Worm (Caenorhabditis elegans) whole organism, young adult: Measurements from ENCODE around the gene R05G9.1.

Experiments used
- B0019.2 ChIP-seq: fragments of 200-800 bp; sonication (Bioruptor generic); conservative IDR thresholded peaks from 2 replicates; pipeline ENCODE4 v1.3.6; 2022; ENCODE audit warnings: missing genetic modification reagents, missing genetic modification characterization, missing compliant biosample characterization
- B0336.3 ChIP-seq: fragments of 200-800 bp; sonication (Bioruptor generic); IDR thresholded peaks from 2 replicates; pipeline ENCODE4 v1.3.6; 2022; ENCODE audit warnings: missing genetic modification characterization, missing compliant biosample characterization
- C06A6.2 ChIP-seq: fragments of 200-800 bp; sonication (Bioruptor generic); conservative IDR thresholded peaks from 2 replicates; pipeline ENCODE4 v1.3.6; 2022; ENCODE audit warnings: missing genetic modification characterization, missing compliant biosample characterization
- C17E4.6 ChIP-seq: fragments of 200-800 bp; sonication (Bioruptor generic); IDR thresholded peaks from 2 replicates; pipeline ENCODE4 v1.3.6; 2022; ENCODE audit warnings: missing genetic modification reagents, missing genetic modification characterization, missing compliant biosample characterization
- F22D6.2 ChIP-seq: sonication (generic microtip); optimal IDR thresholded peaks from 2 replicates; lab custom pipeline; 2016; ENCODE audit warnings: mild to moderate bottlenecking, missing genetic modification characterization, missing compliant biosample characterization
- F23B12.7 ChIP-seq: sonication (generic microtip); optimal IDR thresholded peaks from 2 replicates; lab custom pipeline; 2017; ENCODE audit warnings: missing genetic modification characterization, mild to moderate bottlenecking, missing compliant biosample characterization, antibody characterized with exemption, moderate library complexity; ENCODE audit not compliant: insufficient read depth
- F37B4.10 ChIP-seq: fragments of 200-800 bp; sonication (Bioruptor generic); IDR thresholded peaks from 2 replicates; pipeline ENCODE4 v1.3.6; 2022; ENCODE audit warnings: missing genetic modification characterization, missing compliant biosample characterization
- F39B2.1 ChIP-seq: fragments of 200-800 bp; sonication (Bioruptor generic); IDR thresholded peaks from 2 replicates; pipeline ENCODE4 v1.3.6; 2022; ENCODE audit warnings: missing genetic modification reagents, missing genetic modification characterization, missing compliant biosample characterization
- F49E8.2 ChIP-seq: sonication (generic microtip); optimal IDR thresholded peaks from 3 replicates; lab custom pipeline; 2017; ENCODE audit warnings: missing genetic modification characterization, mild to moderate bottlenecking, missing compliant biosample characterization, antibody characterized with exemption, moderate library complexity; ENCODE audit not compliant: insufficient read depth
- F52B5.7 ChIP-seq: sonication (generic microtip); optimal IDR thresholded peaks from 2 replicates; lab custom pipeline; 2016; ENCODE audit warnings: mild to moderate bottlenecking, missing genetic modification characterization, missing compliant biosample characterization
- F57A8.1 ChIP-seq: fragments of 200-800 bp; sonication (Bioruptor generic); optimal IDR thresholded peaks from 2 replicates; lab custom pipeline; 2018; ENCODE audit warnings: mild to moderate bottlenecking, missing genetic modification characterization, moderate library complexity, missing compliant biosample characterization
- T26A5.8 ChIP-seq: sonication (generic microtip); optimal IDR thresholded peaks from 2 replicates; lab custom pipeline; 2016; ENCODE audit warnings: missing genetic modification characterization, missing compliant biosample characterization
- Y53F4B.3 ChIP-seq: fragments of 200-800 bp; sonication (Bioruptor generic); IDR thresholded peaks from 2 replicates; pipeline ENCODE4 v1.3.6; 2022; ENCODE audit warnings: missing genetic modification reagents, missing genetic modification characterization, missing compliant biosample characterization
- Y53G8AR.9 ChIP-seq: fragments of 200-800 bp; sonication (Bioruptor generic); conservative IDR thresholded peaks from 2 replicates; pipeline ENCODE4 v1.3.6; 2022; ENCODE audit warnings: missing genetic modification reagents, missing genetic modification characterization, missing compliant biosample characterization
- Y56A3A.18 ChIP-seq: fragments of 200-800 bp; sonication (Bioruptor generic); IDR thresholded peaks from 2 replicates; pipeline ENCODE4 v1.3.6; 2022; ENCODE audit warnings: missing genetic modification reagents, missing genetic modification characterization, missing compliant biosample characterization
- Y67H2A.10 ChIP-seq: fragments of 200-800 bp; sonication (Bioruptor generic); conservative IDR thresholded peaks from 2 replicates; pipeline ENCODE4 v1.3.6; 2022; ENCODE audit warnings: missing genetic modification reagents, missing genetic modification characterization, missing compliant biosample characterization
- ZK185.1 ChIP-seq: sonication (generic microtip); optimal IDR thresholded peaks from 2 replicates; lab custom pipeline; 2016; ENCODE audit warnings: mild to moderate bottlenecking, missing genetic modification characterization, missing compliant biosample characterization; ENCODE audit not compliant: poor library complexity, severe bottlenecking
- akir-1 ChIP-seq: fragments of 200-800 bp; sonication (Bioruptor generic); optimal IDR thresholded peaks from 2 replicates; lab custom pipeline; 2018; ENCODE audit warnings: mild to moderate bottlenecking, missing genetic modification characterization, moderate library complexity, missing compliant biosample characterization
- aptf-3 ChIP-seq: fragments of 200-800 bp; sonication (Bioruptor generic); IDR thresholded peaks from 2 replicates; pipeline ENCODE4 v1.3.6; 2022; ENCODE audit warnings: missing genetic modification characterization, missing compliant biosample characterization
- atf-7 ChIP-seq: sonication (generic microtip); optimal IDR thresholded peaks from 2 replicates; lab custom pipeline; 2017; ENCODE audit warnings: mild to moderate bottlenecking, missing genetic modification characterization, missing compliant biosample characterization
- athp-1 ChIP-seq: sonication (generic microtip); optimal IDR thresholded peaks from 2 replicates; lab custom pipeline; 2017; ENCODE audit warnings: mild to moderate bottlenecking, missing genetic modification characterization, missing compliant biosample characterization
- bed-1 ChIP-seq: fragments of 200-800 bp; sonication (Bioruptor generic); IDR thresholded peaks from 2 replicates; pipeline ENCODE4 v1.3.6; 2022; ENCODE audit warnings: missing genetic modification reagents, missing genetic modification characterization, missing compliant biosample characterization
- bed-2 ChIP-seq: fragments of 200-800 bp; sonication (Bioruptor generic); IDR thresholded peaks from 2 replicates; pipeline ENCODE4 v1.3.6; 2022; ENCODE audit warnings: missing genetic modification reagents, missing genetic modification characterization, missing compliant biosample characterization
- cebp-2 ChIP-seq: fragments of 200-800 bp; sonication (Bioruptor generic); IDR thresholded peaks from 2 replicates; pipeline ENCODE4 v1.3.6; 2022; ENCODE audit warnings: missing genetic modification characterization, missing compliant biosample characterization
- ceh-58 ChIP-seq: fragments of 200-800 bp; sonication (Bioruptor generic); IDR thresholded peaks from 2 replicates; pipeline ENCODE4 v1.3.6; 2022; ENCODE audit warnings: missing genetic modification characterization, missing compliant biosample characterization
- die-1 ChIP-seq: sonication (generic microtip); optimal IDR thresholded peaks from 2 replicates; lab custom pipeline; 2016; ENCODE audit warnings: missing genotype, mild to moderate bottlenecking, missing genetic modification characterization, missing compliant biosample characterization
- dox-1 ChIP-seq: fragments of 200-800 bp; sonication (Bioruptor generic); IDR thresholded peaks from 2 replicates; pipeline ENCODE4 v1.3.6; 2022; ENCODE audit warnings: missing genetic modification reagents, missing genetic modification characterization, missing compliant biosample characterization
- egrh-3 ChIP-seq: fragments of 200-800 bp; sonication (Bioruptor generic); IDR thresholded peaks from 2 replicates; pipeline ENCODE4 v1.3.6; 2022; ENCODE audit warnings: missing genetic modification reagents, missing genetic modification characterization, missing compliant biosample characterization
- fkh-3 ChIP-seq: sonication (generic microtip); optimal IDR thresholded peaks from 2 replicates; lab custom pipeline; 2016; ENCODE audit warnings: mild to moderate bottlenecking, missing genetic modification characterization, missing compliant biosample characterization
- hlh-26 ChIP-seq: fragments of 200-800 bp; sonication (Bioruptor generic); conservative IDR thresholded peaks from 2 replicates; pipeline ENCODE4 v1.3.6; 2022; ENCODE audit warnings: missing genetic modification reagents, missing genetic modification characterization, missing compliant biosample characterization
- hmg-1.2 ChIP-seq: fragments of 200-800 bp; sonication (Bioruptor generic); IDR thresholded peaks from 2 replicates; pipeline ENCODE4 v1.3.6; 2022; ENCODE audit warnings: missing genetic modification reagents, missing genetic modification characterization, missing compliant biosample characterization
- hrde-1 ChIP-seq: sonication (generic microtip); optimal IDR thresholded peaks from 2 replicates; lab custom pipeline; 2016; ENCODE audit warnings: missing genetic modification characterization, mild to moderate bottlenecking, missing compliant biosample characterization, moderate library complexity, missing genotype, missing genetic modification reagents, borderline replicate concordance
- let-526 ChIP-seq: fragments of 200-800 bp; sonication (Bioruptor generic); IDR thresholded peaks from 2 replicates; pipeline ENCODE4 v1.3.6; 2022; ENCODE audit warnings: missing genetic modification reagents, missing genetic modification characterization, missing compliant biosample characterization
- lin-54 ChIP-seq: fragments of 200-800 bp; sonication (Bioruptor generic); optimal IDR thresholded peaks from 2 replicates; lab custom pipeline; 2018; ENCODE audit warnings: mild to moderate bottlenecking, missing genetic modification characterization, missing compliant biosample characterization
- madf-6 ChIP-seq: fragments of 200-800 bp; sonication (Bioruptor generic); IDR thresholded peaks from 2 replicates; pipeline ENCODE4 v1.3.6; 2022; ENCODE audit warnings: missing genetic modification reagents, missing genetic modification characterization, missing compliant biosample characterization
- madf-8 ChIP-seq: fragments of 200-800 bp; sonication (Bioruptor generic); conservative IDR thresholded peaks from 2 replicates; pipeline ENCODE4 v1.3.6; 2022; ENCODE audit warnings: missing genetic modification reagents, missing genetic modification characterization, missing compliant biosample characterization
- mxl-1 ChIP-seq: sonication (generic microtip); optimal IDR thresholded peaks from 2 replicates; lab custom pipeline; 2016; ENCODE audit warnings: missing genetic modification characterization, missing compliant biosample characterization
- nhr-179 ChIP-seq: sonication (generic microtip); optimal IDR thresholded peaks from 2 replicates; lab custom pipeline; 2016; ENCODE audit warnings: mild to moderate bottlenecking, missing genetic modification characterization, missing compliant biosample characterization
- pbrm-1 ChIP-seq: fragments of 200-800 bp; sonication (Bioruptor generic); IDR thresholded peaks from 2 replicates; pipeline ENCODE4 v1.3.6; 2022; ENCODE audit warnings: missing genetic modification reagents, missing genetic modification characterization, missing compliant biosample characterization
- pha-4 ChIP-seq: fragments of 150-350 bp; sonication (generic microtip); optimal IDR thresholded peaks from 2 replicates; lab custom pipeline; 2014; ENCODE audit warnings: missing biosample characterization, missing genetic modification reagents, missing genetic modification characterization
- rec-8 ChIP-seq, 2 experiments: sonication (generic microtip); optimal IDR thresholded peaks; 2 replicates each; lab custom pipeline; 2016; ENCODE audit warnings: mild to moderate bottlenecking in 2 of 2, missing genetic modification characterization in 2 of 2, missing genetic modification reagents in 2 of 2, missing genotype in 2 of 2, missing biosample characterization in 1 of 2, missing compliant biosample characterization in 1 of 2, moderate library complexity in 1 of 2
- sptf-2 ChIP-seq: fragments of 200-800 bp; sonication (Bioruptor generic); optimal IDR thresholded peaks from 2 replicates; lab custom pipeline; 2018; ENCODE audit warnings: mild to moderate bottlenecking, missing genetic modification characterization, missing compliant biosample characterization
- tbx-9 ChIP-seq: sonication (generic microtip); optimal IDR thresholded peaks from 2 replicates; lab custom pipeline; 2016; ENCODE audit warnings: borderline replicate concordance, missing genetic modification characterization, inconsistent platforms, missing compliant biosample characterization
- tlf-1 ChIP-seq: fragments of 200-800 bp; sonication (Bioruptor generic); optimal IDR thresholded peaks from 2 replicates; lab custom pipeline; 2018; ENCODE audit warnings: mild to moderate bottlenecking, missing genetic modification characterization, missing compliant biosample characterization
- zfh-2 ChIP-seq: fragments of 200-800 bp; sonication (Bioruptor generic); conservative IDR thresholded peaks from 2 replicates; pipeline ENCODE4 v1.3.6; 2022; ENCODE audit warnings: missing genetic modification reagents, missing genetic modification characterization, missing compliant biosample characterization
- ztf-25 ChIP-seq: fragments of 200-800 bp; sonication (Bioruptor generic); IDR thresholded peaks from 2 replicates; pipeline ENCODE4 v1.3.6; 2022; ENCODE audit warnings: missing genetic modification reagents, missing genetic modification characterization, missing compliant biosample characterization
- ztf-3 ChIP-seq: fragments of 200-800 bp; sonication (Bioruptor generic); optimal IDR thresholded peaks from 2 replicates; lab custom pipeline; 2018; ENCODE audit warnings: mild to moderate bottlenecking, missing genetic modification characterization, missing compliant biosample characterization

Gene R05G9.1

ce11 chrII:6516276-6516675 is 13.3 kb downstream of the R05G9.1 start, which contains the start of gene C56E6.7:
C56E6.7 (plus strand) TSS chrII:6516576.
- TF ChIP-seq sptf-2 (GFP tag; lab: Kevin White, UChicago) (no peak), Y67H2A.10 (GFP tag; lab: Robert Waterston, UW) (no peak), die-1 (tag; lab: Kevin White, UChicago) (no peak), madf-8 (GFP tag; lab: Robert Waterston, UW) (no peak)

ce11 chrII:6519703-6520102 is 16.7 kb downstream of the R05G9.1 start:
- TF ChIP-seq Y53G8AR.9 (GFP tag; lab: Robert Waterston, UW), result no peak
- TF ChIP-seq madf-8 (GFP tag; lab: Robert Waterston, UW), result peak; percentile 85
- TF ChIP-seq tbx-9 (tag; lab: Kevin White, UChicago), result no peak
- TF ChIP-seq bed-1 (GFP tag; lab: Robert Waterston, UW), result no peak
- no peak for TF ChIP-seq C17E4.6 (GFP tag; lab: Robert Waterston, UW)
- TF ChIP-seq akir-1 (GFP tag; lab: Kevin White, UChicago), result no peak
- no peak for TF ChIP-seq mxl-1 (tag; lab: Kevin White, UChicago)
- no peak for TF ChIP-seq cebp-2
- TF ChIP-seq dox-1 (GFP tag; lab: Robert Waterston, UW), result no peak
- no peak for TF ChIP-seq pbrm-1 (GFP tag; lab: Robert Waterston, UW)
- no peak for TF ChIP-seq ztf-3
- no peak for TF ChIP-seq ztf-25
- no peak for TF ChIP-seq aptf-3 (GFP tag; lab: Robert Waterston, UW)
- TF ChIP-seq hrde-1 (tag; lab: Kevin White, UChicago), result no peak
- no peak for TF ChIP-seq F37B4.10 (GFP tag; lab: Robert Waterston, UW)
- peak; percentile 23; the same call in 1 of the 2 replicates for TF ChIP-seq hmg-1.2 (GFP tag; lab: Robert Waterston, UW)
- TF ChIP-seq B0019.2 (GFP tag; lab: Robert Waterston, UW), result no peak
- no peak for TF ChIP-seq athp-1 (tag; lab: Kevin White, UChicago)
- no peak for TF ChIP-seq C06A6.2 (GFP tag; lab: Robert Waterston, UW)
- TF ChIP-seq Y56A3A.18 (GFP tag; lab: Robert Waterston, UW), result no peak
- TF ChIP-seq F23B12.7 (tag; lab: Kevin White, UChicago), result no peak
- TF ChIP-seq B0336.3 (GFP tag; lab: Robert Waterston, UW), result no peak
- peak; percentile 18 for TF ChIP-seq F49E8.2
- TF ChIP-seq tlf-1 (GFP tag; lab: Kevin White, UChicago), result no peak
- no peak for TF ChIP-seq sptf-2 (GFP tag; lab: Kevin White, UChicago)
- TF ChIP-seq Y53F4B.3 (GFP tag; lab: Robert Waterston, UW), result no peak
- TF ChIP-seq F22D6.2, result no peak
- TF ChIP-seq F39B2.1 (GFP tag; lab: Robert Waterston, UW), result no peak
- TF ChIP-seq bed-2, result no peak
- no peak for TF ChIP-seq let-526
- no peak for TF ChIP-seq egrh-3
- no peak for TF ChIP-seq zfh-2
- no peak for TF ChIP-seq F52B5.7
- no peak for TF ChIP-seq ZK185.1 (tag; lab: Kevin White, UChicago)
- TF ChIP-seq madf-6 (GFP tag; lab: Robert Waterston, UW), result peak; percentile 90
- TF ChIP-seq fkh-3 (tag; lab: Kevin White, UChicago), result no peak
- TF ChIP-seq hlh-26 (GFP tag; lab: Robert Waterston, UW), result no peak
- no peak for TF ChIP-seq atf-7
- peak; percentile 39 for TF ChIP-seq lin-54
- no peak for TF ChIP-seq pha-4 (tag; lab: Kevin White, UChicago)
- no peak for TF ChIP-seq T26A5.8 (tag; lab: Kevin White, UChicago)
- TF ChIP-seq rec-8 (tag; optimal IDR thresholded peaks at IDR 0.05; lab: Kevin White, UChicago), result no peak
- no peak for TF ChIP-seq nhr-179
- no peak for TF ChIP-seq ceh-58
- TF ChIP-seq F57A8.1, result no peak
